Worm (Caenorhabditis elegans) whole organism, L4 larva: ENCODE measurements around the gene atf-7.

ENCODE experiments used
- F10B5.3 ChIP-seq: sonication (generic microtip); optimal IDR thresholded peaks from 2 replicates; lab custom pipeline; 2016; ENCODE audit warnings: mild to moderate bottlenecking, missing genetic modification characterization, missing compliant biosample characterization
- F37D6.2 ChIP-seq: sonication (generic microtip); optimal IDR thresholded peaks from 2 replicates; lab custom pipeline; 2016; ENCODE audit warnings: mild to moderate bottlenecking, missing genetic modification characterization, missing compliant biosample characterization
- F49E8.2 ChIP-seq: sonication (generic microtip); optimal IDR thresholded peaks from 2 replicates; lab custom pipeline; 2016; ENCODE audit warnings: missing compliant biosample characterization, mild to moderate bottlenecking, missing genetic modification characterization, borderline replicate concordance
- T20F7.1 ChIP-seq: fragments of 200-800 bp; sonication (Bioruptor generic); optimal IDR thresholded peaks from 2 replicates; lab custom pipeline; 2018; ENCODE audit warnings: mild to moderate bottlenecking, missing genetic modification characterization, missing compliant biosample characterization
- Y105C5A.15 ChIP-seq: fragments of 200-800 bp; sonication (Bioruptor generic); IDR thresholded peaks from 2 replicates; pipeline ENCODE4 v1.3.6; 2022; ENCODE audit warnings: missing genetic modification characterization, missing compliant biosample characterization
- ZK337.2 ChIP-seq: fragments of 200-800 bp; sonication (Bioruptor generic); IDR thresholded peaks from 2 replicates; pipeline ENCODE4 v1.3.6; 2022; ENCODE audit warnings: missing genetic modification reagents, missing genetic modification characterization, missing compliant biosample characterization
- aha-1 ChIP-seq: fragments of 150-350 bp; peaks from one replicate; lab custom pipeline; 2014; ENCODE audit warnings: missing biosample characterization, missing genetic modification characterization
- aly-2 ChIP-seq: sonication (generic microtip); optimal IDR thresholded peaks from 2 replicates; lab custom pipeline; 2018; ENCODE audit warnings: missing biosample characterization, missing genetic modification characterization
- ama-1 ChIP-seq: fragments of 150-350 bp; optimal IDR thresholded peaks from 2 replicates; lab custom pipeline; 2014; ENCODE audit warnings: inconsistent platforms, mixed read lengths
- ceh-28 ChIP-seq: fragments of 150-350 bp; optimal IDR thresholded peaks from 2 replicates; lab custom pipeline; 2014; ENCODE audit warnings: missing biosample characterization, missing genetic modification reagents, missing genetic modification characterization
- ceh-32 ChIP-seq: sonication (generic microtip); optimal IDR thresholded peaks from 2 replicates; lab custom pipeline; 2016; ENCODE audit warnings: mild to moderate bottlenecking, missing genetic modification characterization, missing compliant biosample characterization; ENCODE audit not compliant: poor library complexity
- ceh-44 ChIP-seq: fragments of 200-800 bp; sonication (Bioruptor generic); IDR thresholded peaks from 2 replicates; pipeline ENCODE4 v1.3.6; 2022; ENCODE audit warnings: missing genetic modification reagents, missing genetic modification characterization, missing compliant biosample characterization
- ctbp-1 ChIP-seq: fragments of 200-800 bp; sonication (Bioruptor generic); IDR thresholded peaks from 2 replicates; pipeline ENCODE4 v1.3.6; 2022; ENCODE audit warnings: missing genetic modification reagents, missing genetic modification characterization, missing compliant biosample characterization
- daf-16 ChIP-seq, 3 experiments: sonication (generic microtip); optimal IDR thresholded peaks; 2 replicates each; lab custom pipeline; 2016 to 2017; ENCODE audit warnings: missing genetic modification characterization in 3 of 3, missing genetic modification reagents in 3 of 3, mild to moderate bottlenecking in 2 of 3, missing compliant biosample characterization in 2 of 3, missing biosample characterization in 1 of 3, moderate library complexity in 1 of 3
- daf-19 ChIP-seq: fragments of 200-800 bp; sonication (Bioruptor generic); conservative IDR thresholded peaks from 2 replicates; pipeline ENCODE4 v1.3.6; 2022; ENCODE audit warnings: missing genetic modification characterization, missing compliant biosample characterization
- dmd-6 ChIP-seq: fragments of 200-800 bp; sonication (Bioruptor generic); IDR thresholded peaks from 2 replicates; pipeline ENCODE4 v1.3.6; 2022; ENCODE audit warnings: missing genetic modification reagents, missing genetic modification characterization, missing compliant biosample characterization
- dve-1 ChIP-seq: sonication (generic microtip); optimal IDR thresholded peaks from 2 replicates; lab custom pipeline; 2017; ENCODE audit warnings: antibody characterized with exemption, mild to moderate bottlenecking, missing genetic modification characterization, missing compliant biosample characterization; ENCODE audit not compliant: insufficient read depth
- egl-43 ChIP-seq: fragments of 200-800 bp; sonication (Bioruptor generic); IDR thresholded peaks from 2 replicates; pipeline ENCODE4 v1.3.6; 2022; ENCODE audit warnings: missing genetic modification reagents, missing genetic modification characterization, missing compliant biosample characterization
- fkh-10 ChIP-seq: fragments of 150-350 bp; optimal IDR thresholded peaks from 2 replicates; lab custom pipeline; 2014; ENCODE audit warnings: missing biosample characterization, missing genetic modification reagents, missing genetic modification characterization
- hif-1 ChIP-seq, 2 experiments: sonication (generic microtip); optimal IDR thresholded peaks; 2 replicates each; lab custom pipeline; 2016 to 2017; ENCODE audit warnings: missing compliant biosample characterization in 2 of 2, missing genetic modification characterization in 2 of 2, missing genetic modification reagents in 2 of 2, missing genotype in 2 of 2, mild to moderate bottlenecking in 1 of 2
- hlh-11 ChIP-seq: fragments of 200-800 bp; sonication (Bioruptor generic); optimal IDR thresholded peaks from 2 replicates; lab custom pipeline; 2018; ENCODE audit warnings: mild to moderate bottlenecking, missing genetic modification characterization, missing compliant biosample characterization
- hlh-30 ChIP-seq: sonication (generic microtip); optimal IDR thresholded peaks from 2 replicates; lab custom pipeline; 2017; ENCODE audit warnings: antibody characterized with exemption, mild to moderate bottlenecking, missing genetic modification characterization, missing compliant biosample characterization; ENCODE audit not compliant: insufficient read depth
- hmg-1.1 ChIP-seq: fragments of 200-800 bp; sonication (Bioruptor generic); IDR thresholded peaks from 2 replicates; pipeline ENCODE4 v1.3.6; 2022; ENCODE audit warnings: missing genetic modification reagents, missing genetic modification characterization, missing compliant biosample characterization
- lin-13 ChIP-seq: fragments of 150-350 bp; optimal IDR thresholded peaks from 2 replicates; lab custom pipeline; 2014; ENCODE audit warnings: missing biosample characterization, missing genetic modification reagents, missing genetic modification characterization
- lin-29 ChIP-seq: fragments of 200-800 bp; sonication (Bioruptor generic); IDR thresholded peaks from 2 replicates; pipeline ENCODE4 v1.3.6; 2022; ENCODE audit warnings: missing genetic modification reagents, missing genetic modification characterization, missing compliant biosample characterization
- lsy-2 ChIP-seq, 2 experiments: fragments of 150-350 bp in 1 of 2; sonication (generic microtip) in 1 of 2; optimal IDR thresholded peaks; 2 replicates each; lab custom pipeline; 2014 to 2017; ENCODE audit warnings: missing biosample characterization in 2 of 2, missing genetic modification characterization in 2 of 2
- madf-9 ChIP-seq: fragments of 200-800 bp; sonication (Bioruptor generic); conservative IDR thresholded peaks from 2 replicates; pipeline ENCODE4 v1.3.6; 2022; ENCODE audit warnings: missing genetic modification reagents, missing genetic modification characterization, missing compliant biosample characterization
- mdl-1 ChIP-seq, 2 experiments: fragments of 150-350 bp in 1 of 2; sonication (generic microtip) in 1 of 2; optimal IDR thresholded peaks; 2 replicates each; lab custom pipeline; 2014 to 2017; ENCODE audit warnings: missing biosample characterization in 2 of 2, missing genetic modification characterization in 2 of 2
- mep-1 ChIP-seq: fragments of 150-350 bp; sonication (generic microtip); optimal IDR thresholded peaks from 3 replicates; lab custom pipeline; 2014; ENCODE audit warnings: missing biosample characterization, missing genetic modification characterization
- mes-2 ChIP-seq: sonication (generic microtip); optimal IDR thresholded peaks from 2 replicates; lab custom pipeline; 2016; ENCODE audit warnings: missing genotype, mild to moderate bottlenecking, missing genetic modification characterization, missing compliant biosample characterization; ENCODE audit not compliant: poor library complexity, severe bottlenecking
- mxl-3 ChIP-seq: fragments of 200-800 bp; sonication (Bioruptor generic); optimal IDR thresholded peaks from 2 replicates; lab custom pipeline; 2018; ENCODE audit warnings: mild to moderate bottlenecking, missing genetic modification characterization, missing compliant biosample characterization
- nhr-11 ChIP-seq: fragments of 150-350 bp; optimal IDR thresholded peaks from 2 replicates; lab custom pipeline; 2014; ENCODE audit warnings: missing biosample characterization, missing genetic modification characterization
- nhr-237 ChIP-seq: sonication (generic microtip); optimal IDR thresholded peaks from 2 replicates; lab custom pipeline; 2017; ENCODE audit warnings: missing biosample characterization, missing genetic modification characterization
- nhr-28 ChIP-seq: fragments of 150-350 bp; optimal IDR thresholded peaks from 2 replicates; lab custom pipeline; 2014; ENCODE audit warnings: missing biosample characterization, missing genetic modification characterization
- nhr-48 ChIP-seq: sonication (generic microtip); optimal IDR thresholded peaks from 2 replicates; lab custom pipeline; 2016; ENCODE audit warnings: mild to moderate bottlenecking, missing genetic modification characterization, missing compliant biosample characterization
- nhr-6 ChIP-seq: fragments of 150-350 bp; optimal IDR thresholded peaks from 2 replicates; lab custom pipeline; 2014; ENCODE audit warnings: missing biosample characterization, missing genetic modification characterization
- pha-4 ChIP-seq, 2 experiments: fragments of 150-350 bp in 1 of 2; fragments of 200-800 bp in 1 of 2; sonication (Bioruptor generic) in 1 of 2; IDR thresholded peaks in 1 of 2; optimal IDR thresholded peaks in 1 of 2; 2 replicates each; pipeline versions ENCODE4 v1.3.6 to Lab custom; 2014 to 2022; ENCODE audit warnings: missing genetic modification characterization in 2 of 2, missing genetic modification reagents in 2 of 2, missing biosample characterization in 1 of 2, missing compliant biosample characterization in 1 of 2
- pqm-1 ChIP-seq: sonication (generic microtip); optimal IDR thresholded peaks from 2 replicates; lab custom pipeline; 2017; ENCODE audit warnings: missing biosample characterization, missing genetic modification characterization
- rbr-2 ChIP-seq: sonication (generic microtip); optimal IDR thresholded peaks from 2 replicates; lab custom pipeline; 2016; ENCODE audit warnings: missing genotype, missing genetic modification characterization, missing compliant biosample characterization
- spr-1 ChIP-seq: sonication (generic microtip); optimal IDR thresholded peaks from 2 replicates; lab custom pipeline; 2016; ENCODE audit warnings: mild to moderate bottlenecking, missing genetic modification characterization, missing compliant biosample characterization
- spr-3 ChIP-seq: fragments of 200-800 bp; sonication (Bioruptor generic); optimal IDR thresholded peaks from 2 replicates; lab custom pipeline; 2018; ENCODE audit warnings: mild to moderate bottlenecking, missing genetic modification characterization, missing compliant biosample characterization
- tag-97 ChIP-seq: fragments of 200-800 bp; sonication (Bioruptor generic); IDR thresholded peaks from 2 replicates; pipeline ENCODE4 v1.3.6; 2022; ENCODE audit warnings: missing genetic modification characterization, missing compliant biosample characterization
- tra-1 ChIP-seq: fragments of 200-800 bp; sonication (Bioruptor generic); IDR thresholded peaks from 2 replicates; pipeline ENCODE4 v1.3.6; 2022; ENCODE audit warnings: missing genetic modification reagents, missing genetic modification characterization, missing compliant biosample characterization
- ztf-11 ChIP-seq: fragments of 150-350 bp; optimal IDR thresholded peaks from 2 replicates; lab custom pipeline; 2014; ENCODE audit warnings: missing biosample characterization, missing genetic modification characterization
- ztf-7 ChIP-seq: fragments of 150-350 bp; optimal IDR thresholded peaks from 2 replicates; lab custom pipeline; 2014; ENCODE audit warnings: missing biosample characterization, missing genetic modification characterization

atf-7 gene

DNA sequence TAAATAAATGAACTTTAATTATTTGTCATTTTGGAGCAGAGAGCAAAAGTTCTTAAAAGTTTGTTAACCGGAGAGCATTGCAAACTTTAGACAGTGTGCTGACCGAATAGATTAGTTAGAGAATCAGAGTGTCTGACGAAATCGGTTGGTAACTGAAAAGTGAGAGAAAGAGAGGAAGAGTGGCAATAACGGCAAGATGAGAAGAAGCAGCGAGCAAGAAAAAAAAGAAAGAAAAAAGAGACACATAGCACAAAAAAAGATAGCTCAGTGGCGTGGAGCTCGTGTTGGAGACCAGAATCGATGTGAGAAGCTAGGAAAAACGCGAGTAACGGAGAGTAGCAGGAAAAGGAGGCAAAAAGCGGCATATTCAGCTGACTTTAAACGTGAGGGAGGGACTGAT lies 5.5 kb upstream of the atf-7 start:
- TF ChIP-seq hif-1 (tag; optimal IDR thresholded peaks at IDR 0.05; lab: Kevin White, UChicago): peak in 1 of 2 experiments; percentile 28
- peak; percentile 68 for TF ChIP-seq mep-1 (tag; lab: Kevin White, UChicago)
- TF ChIP-seq ceh-44: no peak
- TF ChIP-seq ceh-32 (tag; lab: Kevin White, UChicago): no peak
- TF ChIP-seq ztf-7 (tag; lab: Kevin White, UChicago): no peak
- no peak for TF ChIP-seq lin-13 (GFP tag; lab: Kevin White, UChicago)
- TF ChIP-seq mes-2: peak; percentile 32
- TF ChIP-seq ama-1 (lab: Kevin White, UChicago): peak; percentile 78
- TF ChIP-seq F10B5.3 (tag; lab: Kevin White, UChicago): no peak
- peak; percentile 49 for TF ChIP-seq nhr-11
- TF ChIP-seq hlh-30 (tag; lab: Kevin White, UChicago): peak; percentile 60
- TF ChIP-seq nhr-28 (tag; lab: Kevin White, UChicago): peak; percentile 51
- TF ChIP-seq dve-1 (tag; lab: Kevin White, UChicago): peak; percentile 27
- peak; percentile 46 for TF ChIP-seq rbr-2
- no peak for TF ChIP-seq ceh-28 (tag; lab: Kevin White, UChicago)
- TF ChIP-seq spr-1: no peak
- peak; percentile 27 for TF ChIP-seq nhr-6 (tag; lab: Kevin White, UChicago)
- peak; percentile 51 for TF ChIP-seq hlh-11 (tag; lab: Kevin White, UChicago)
- peak; percentile 21 for TF ChIP-seq nhr-48
- no peak for TF ChIP-seq tag-97 (GFP tag; lab: Robert Waterston, UW)
- peak in 1 of 2 experiments; percentile 71 for TF ChIP-seq mdl-1 (tag; optimal IDR thresholded peaks at IDR 0.05; lab: Kevin White, UChicago)
- TF ChIP-seq hmg-1.1 (GFP tag; lab: Robert Waterston, UW): peak; percentile 47
- peak; percentile 96 for TF ChIP-seq aha-1 (tag; lab: Kevin White, UChicago)
- TF ChIP-seq tra-1 (GFP tag; lab: Robert Waterston, UW): no peak
- TF ChIP-seq lsy-2 (tag; optimal IDR thresholded peaks at IDR 0.05; lab: Kevin White, UChicago): peak in 1 of 2 experiments; percentile 67
- peak; percentile 6 for TF ChIP-seq F37D6.2 (tag; lab: Kevin White, UChicago)
- no peak for TF ChIP-seq F49E8.2 (tag; lab: Kevin White, UChicago)
- peak; percentile 3 for TF ChIP-seq mxl-3
- peak; percentile 44 for TF ChIP-seq fkh-10
- peak; percentile 10; the same call in 1 of the 2 replicates for TF ChIP-seq pha-4 (GFP tag; IDR thresholded peaks at IDR 0.05; lab: Robert Waterston, UW)
- TF ChIP-seq pha-4 (tag; optimal IDR thresholded peaks at IDR 0.05; lab: Kevin White, UChicago): no peak
- peak; percentile 55 for TF ChIP-seq dmd-6 (GFP tag; lab: Robert Waterston, UW)
- no peak for TF ChIP-seq ztf-11

DNA sequence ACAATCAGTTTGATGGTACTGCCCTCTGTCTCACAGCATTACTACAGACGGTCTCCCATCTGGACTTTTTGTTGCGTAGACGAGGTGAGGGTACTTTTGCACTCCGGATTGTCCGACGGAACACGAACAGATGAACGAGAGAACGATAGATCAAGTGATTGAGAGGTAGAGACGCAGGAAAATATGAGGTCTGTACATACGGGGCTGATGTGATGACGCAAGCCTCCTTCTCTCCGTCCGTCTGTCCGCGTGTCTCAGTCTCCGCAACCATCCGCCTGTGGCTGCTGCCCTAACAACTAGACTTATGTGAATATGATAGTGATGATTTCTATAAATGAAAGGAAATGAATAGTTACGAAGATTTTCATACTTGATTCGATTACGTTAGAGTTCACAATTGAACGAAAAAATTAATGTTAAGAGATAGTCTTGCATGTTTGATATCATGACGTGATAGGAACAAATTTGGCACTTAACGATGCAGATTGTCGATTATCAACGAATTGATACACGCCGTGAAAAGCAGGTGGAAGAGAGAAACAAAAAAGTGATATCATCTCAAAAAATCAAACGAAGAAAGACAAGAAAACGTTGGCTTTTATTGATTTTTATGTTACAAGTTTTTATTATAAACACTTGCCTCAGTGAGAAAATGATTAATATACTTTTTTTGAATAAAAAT lies 3.9 kb upstream of the atf-7 start:
- TF ChIP-seq nhr-28 (tag; lab: Kevin White, UChicago) (peak; percentile 74), nhr-48 (peak; percentile 76), T20F7.1 (GFP tag; lab: Kevin White, UChicago) (peak; percentile 1), pha-4 (GFP tag; IDR thresholded peaks at IDR 0.05; lab: Robert Waterston, UW) (no peak), pha-4 (tag; optimal IDR thresholded peaks at IDR 0.05; lab: Kevin White, UChicago) (no peak), pqm-1 (tag; lab: Kevin White, UChicago) (peak; percentile 75), hlh-11 (tag; lab: Kevin White, UChicago) (peak; percentile 68), nhr-237 (tag; lab: Kevin White, UChicago) (no peak), dmd-6 (GFP tag; lab: Robert Waterston, UW) (peak; percentile 74), daf-16 (GFP tag; optimal IDR thresholded peaks at IDR 0.05; lab: Kevin White, UChicago) (no peak), daf-16 (tag; optimal IDR thresholded peaks at IDR 0.05; lab: Kevin White, UChicago) (peak; percentile 57), mdl-1 (tag; optimal IDR thresholded peaks at IDR 0.05; lab: Kevin White, UChicago) (peak; percentile 32 to 41), aha-1 (tag; lab: Kevin White, UChicago) (peak; percentile 48), lin-29 (GFP tag; lab: Robert Waterston, UW) (no peak), egl-43 (GFP tag; lab: Robert Waterston, UW) (0 out of 2 replicates have a peak, but pooled peaks have one; percentile 35), madf-9 (GFP tag; lab: Robert Waterston, UW) (peak; percentile 28; the same call in 1 of the 2 replicates), hmg-1.1 (GFP tag; lab: Robert Waterston, UW) (peak; percentile 43; the same call in 1 of the 2 replicates), ctbp-1 (GFP tag; lab: Robert Waterston, UW) (peak; percentile 14; the same call in 1 of the 2 replicates), Y105C5A.15 (no peak), daf-19 (GFP tag; lab: Robert Waterston, UW) (no peak), aly-2 (tag; lab: Kevin White, UChicago) (no peak), ZK337.2 (no peak), lsy-2 (tag; optimal IDR thresholded peaks at IDR 0.05; lab: Kevin White, UChicago) (peak in 1 of 2 experiments; percentile 36), hlh-30 (tag; lab: Kevin White, UChicago) (peak; percentile 48), spr-3 (GFP tag; lab: Kevin White, UChicago) (no peak), mxl-3 (peak; percentile 36), dve-1 (tag; lab: Kevin White, UChicago) (peak; percentile 52), F37D6.2 (tag; lab: Kevin White, UChicago) (no peak)
